Worm (Caenorhabditis elegans): ENCODE measurements around the gene srh-34.

The srh-34 gene

ce11 chrV:433898-434297 lies 12.6 kb downstream of the srh-34 start, which contains the start of gene B0554.2:
B0554.2 (plus strand) TSS chrV:434198.
- no peak for TF ChIP-seq pqm-1 (tag; optimal IDR thresholded peaks at IDR 0.05)
- TF ChIP-seq R02D3.7 (tag; optimal IDR thresholded peaks at IDR 0.05), result no peak
- TF ChIP-seq pha-4 (tag; optimal IDR thresholded peaks at IDR 0.05), result no peak
- no peak for TF ChIP-seq fkh-10 (GFP tag; optimal IDR thresholded peaks at IDR 0.05)
- TF ChIP-seq nhr-67 (tag; optimal IDR thresholded peaks at IDR 0.05), result no peak
- no peak for TF ChIP-seq nhr-12 (tag; optimal IDR thresholded peaks at IDR 0.05)
- TF ChIP-seq fkh-2 (tag; optimal IDR thresholded peaks at IDR 0.05), result no peak
- TF ChIP-seq lin-15B (tag; optimal IDR thresholded peaks at IDR 0.05), result no peak
- no peak for TF ChIP-seq unc-39 (tag; optimal IDR thresholded peaks at IDR 0.05)
- TF ChIP-seq nhr-76 (tag; optimal IDR thresholded peaks at IDR 0.05), result no peak
- TF ChIP-seq mml-1 (tag; optimal IDR thresholded peaks at IDR 0.05), result no peak
- TF ChIP-seq fos-1 (tag; optimal IDR thresholded peaks at IDR 0.05), result no peak
- no peak for TF ChIP-seq ama-1 (optimal IDR thresholded peaks at IDR 0.05)
- TF ChIP-seq ceh-9 (tag; optimal IDR thresholded peaks at IDR 0.05), result no peak
- no peak for TF ChIP-seq ZK546.5 (tag; optimal IDR thresholded peaks at IDR 0.05)
- TF ChIP-seq elt-3 (tag; optimal IDR thresholded peaks at IDR 0.05), result no peak

ce11 chrV:432991-433390 lies 13.5 kb downstream of the srh-34 start:
- TF ChIP-seq ceh-82 (tag; optimal IDR thresholded peaks at IDR 0.05), result no peak
- no peak for TF ChIP-seq hmg-11 (tag; optimal IDR thresholded peaks at IDR 0.05)
- no peak for TF ChIP-seq nhr-25 (tag; optimal IDR thresholded peaks at IDR 0.05)
- no peak for TF ChIP-seq ceh-16 (tag; optimal IDR thresholded peaks at IDR 0.05)
- TF ChIP-seq nhr-12 (tag; optimal IDR thresholded peaks at IDR 0.05), result no peak
- TF ChIP-seq pqm-1 (tag; optimal IDR thresholded peaks at IDR 0.05), result no peak

- no peak for TF ChIP-seq pqm-1 (tag; optimal IDR thresholded peaks at IDR 0.05)
- no peak for TF ChIP-seq nhr-12 (tag; optimal IDR thresholded peaks at IDR 0.05)
- TF ChIP-seq elt-2 (tag; optimal IDR thresholded peaks at IDR 0.05), result no peak
- no peak for TF ChIP-seq fkh-10 (GFP tag; optimal IDR thresholded peaks at IDR 0.05)
- TF ChIP-seq nhr-23 (tag; optimal IDR thresholded peaks at IDR 0.05), result no peak
- TF ChIP-seq mml-1 (tag; optimal IDR thresholded peaks at IDR 0.05), result no peak
- TF ChIP-seq aly-2 (tag; optimal IDR thresholded peaks at IDR 0.05), result no peak
- TF ChIP-seq skn-1 (tag; optimal IDR thresholded peaks at IDR 0.05), result no peak
- no peak for TF ChIP-seq nhr-11 (tag; optimal IDR thresholded peaks at IDR 0.05)
- no peak for TF ChIP-seq nhr-43 (tag; optimal IDR thresholded peaks at IDR 0.05; ENCODE audit: poor library complexity, severe bottlenecking)
- no peak for TF ChIP-seq nhr-237 (tag; optimal IDR thresholded peaks at IDR 0.05)
- no peak for TF ChIP-seq ztf-4 (tag; optimal IDR thresholded peaks at IDR 0.05)
Measured at ce11 chrV:428844-429243, 17.6 kb downstream of the srh-34 start, which contains the start of gene B0554.4. B0554.4 (plus strand) TSS chrV:429144.

- no peak for TF ChIP-seq jun-1 (tag; optimal IDR thresholded peaks at IDR 0.05)
- no peak for TF ChIP-seq lin-39 (tag; optimal IDR thresholded peaks at IDR 0.05)
- TF ChIP-seq snpc-4 (tag; optimal IDR thresholded peaks at IDR 0.05), result no peak
- TF ChIP-seq nhr-76 (tag; optimal IDR thresholded peaks at IDR 0.05), result no peak
- no peak for TF ChIP-seq aly-2 (tag; optimal IDR thresholded peaks at IDR 0.05)
- TF ChIP-seq ZK546.5 (tag; optimal IDR thresholded peaks at IDR 0.05), result no peak
- no peak for TF ChIP-seq unc-62 (GFP tag; optimal IDR thresholded peaks at IDR 0.05)
- no peak for TF ChIP-seq egl-27 (tag; optimal IDR thresholded peaks at IDR 0.05)
- TF ChIP-seq elt-1 (tag; optimal IDR thresholded peaks at IDR 0.05), result no peak
- TF ChIP-seq skn-1 (tag; optimal IDR thresholded peaks at IDR 0.05), result no peak
Measured at ce11 chrV:424140-424539, 22.3 kb downstream of the srh-34 start, which contains the start of gene B0554.5. B0554.5 (plus strand) TSS chrV:424440.

- TF ChIP-seq hmg-11 (tag; optimal IDR thresholded peaks at IDR 0.05) (no peak), elt-2 (tag; optimal IDR thresholded peaks at IDR 0.05) (peak; percentile 61)
Measured at ce11 chrV:422133-422532, 24.3 kb downstream of the srh-34 start, which contains the start of gene dod-20. dod-20 (plus strand) TSS chrV:422433.

- TF ChIP-seq pha-4 (tag; optimal IDR thresholded peaks at IDR 0.05), result no peak
- TF ChIP-seq ceh-16 (tag; optimal IDR thresholded peaks at IDR 0.05), result no peak
- TF ChIP-seq nhr-67 (tag; optimal IDR thresholded peaks at IDR 0.05), result no peak
- TF ChIP-seq ZK546.5 (tag; optimal IDR thresholded peaks at IDR 0.05), result no peak
- TF ChIP-seq zag-1 (tag; optimal IDR thresholded peaks at IDR 0.05), result no peak
- TF ChIP-seq skn-1 (tag; optimal IDR thresholded peaks at IDR 0.05), result no peak
- no peak for TF ChIP-seq mml-1 (tag; optimal IDR thresholded peaks at IDR 0.05)
- no peak for TF ChIP-seq sea-2 (GFP tag; optimal IDR thresholded peaks at IDR 0.05)
- TF ChIP-seq ceh-82 (tag; optimal IDR thresholded peaks at IDR 0.05), result no peak
- TF ChIP-seq jun-1 (tag; optimal IDR thresholded peaks at IDR 0.05), result no peak
- no peak for TF ChIP-seq eor-1 (tag; optimal IDR thresholded peaks at IDR 0.05)
- no peak for TF ChIP-seq fkh-2 (tag; optimal IDR thresholded peaks at IDR 0.05)
- TF ChIP-seq tbx-2 (tag; optimal IDR thresholded peaks at IDR 0.05), result no peak
- no peak for TF ChIP-seq snpc-4 (tag; optimal IDR thresholded peaks at IDR 0.05)
- TF ChIP-seq aly-2 (tag; optimal IDR thresholded peaks at IDR 0.05), result no peak
- TF ChIP-seq ztf-11 (tag; optimal IDR thresholded peaks at IDR 0.05), result no peak
- TF ChIP-seq mdl-1 (tag; optimal IDR thresholded peaks at IDR 0.05), result no peak
- no peak for TF ChIP-seq nhr-23 (tag; optimal IDR thresholded peaks at IDR 0.05)
- no peak for TF ChIP-seq R02D3.7 (tag; optimal IDR thresholded peaks at IDR 0.05)
Measured at ce11 chrV:418432-418831, 28.0 kb downstream of the srh-34 start, which contains the start of gene Y39D8A.1. Y39D8A.1 (plus strand) TSS chrV:418732.
